Worm (Caenorhabditis elegans) whole organism, L3 larva: Measurements from ENCODE around the gene coq-6.

Experiments
- lsy-12 ChIP-seq: sonication (generic microtip); optimal IDR thresholded peaks from 2 replicates; lab custom pipeline; 2016; ENCODE audit warnings: mild to moderate bottlenecking, missing genetic modification characterization, missing compliant biosample characterization
- skn-1 ChIP-seq: fragments of 150-350 bp; optimal IDR thresholded peaks from 2 replicates; lab custom pipeline; 2014; ENCODE audit warnings: missing biosample characterization, missing genetic modification characterization

ce11 chrV:9303026-9303425 is 33.5 kb upstream of the coq-6 start, which contains the start of gene nhr-39:
- TF ChIP-seq lsy-12 (tag; lab: Kevin White, UChicago) (no peak), skn-1 (no peak)
